Fruit fly (Drosophila melanogaster): Measurements from ENCODE around the gene Prosbeta2R1.

DNA sequence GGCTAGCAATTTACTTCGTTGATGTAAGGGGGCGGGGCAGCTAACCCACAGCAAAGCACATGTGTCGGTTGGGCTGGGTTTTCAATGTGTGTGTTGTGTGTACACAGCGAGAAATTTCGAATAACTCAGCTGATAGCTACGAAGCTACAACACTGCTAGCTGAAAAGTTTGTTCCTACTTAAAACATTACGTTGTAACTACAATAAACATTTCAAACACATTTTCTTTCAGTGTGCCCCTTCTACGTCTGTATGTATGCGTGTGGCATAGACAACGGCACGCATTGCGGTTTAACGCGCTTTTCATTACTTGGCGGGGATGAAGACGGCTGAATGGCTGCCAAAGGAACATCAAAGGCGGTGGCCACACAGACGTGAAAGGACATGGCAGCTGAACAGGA is 38.8 kb downstream of the Prosbeta2R1 start:
- TF ChIP-seq ttk (optimal IDR thresholded peaks at IDR 0.05): no peak
- no peak for TF ChIP-seq psq (optimal IDR thresholded peaks at IDR 0.05)
- no peak for TF ChIP-seq Myc (optimal IDR thresholded peaks at IDR 0.05)
- TF ChIP-seq h (optimal IDR thresholded peaks at IDR 0.05): no peak
